Worm (Caenorhabditis elegans): Measurements from ENCODE around the gene mob-3.

Gene mob-3

ce11 chrIV:7404934-7405632 lies 16.3 kb upstream of the mob-3 start, which contains the start of the genes C48A7.16 and egl-19:
C48A7.16 (plus strand) TSS chrIV:7405477.
egl-19 (plus strand) TSS chrIV:7405582.
- TF ChIP-seq ceh-82 (tag; optimal IDR thresholded peaks at IDR 0.05), result no peak
- no peak for TF ChIP-seq nhr-237 (tag; optimal IDR thresholded peaks at IDR 0.05)
- TF ChIP-seq hlh-17 (GFP tag; optimal IDR thresholded peaks at IDR 0.05; ENCODE audit: borderline replicate concordance), result no peak
- no peak for TF ChIP-seq C16A3.4 (tag; optimal IDR thresholded peaks at IDR 0.05)
- TF ChIP-seq efl-1 (optimal IDR thresholded peaks at IDR 0.05), result no peak
- TF ChIP-seq efl-1 (GFP tag; optimal IDR thresholded peaks at IDR 0.05 in 1 of 2), result peak in 1 of 2 experiments; percentile 92
- TF ChIP-seq unc-30 (tag; optimal IDR thresholded peaks at IDR 0.05), result no peak
- no peak for TF ChIP-seq sup-37 (GFP tag; optimal IDR thresholded peaks at IDR 0.05)
- no peak for TF ChIP-seq pax-3 (tag; optimal IDR thresholded peaks at IDR 0.05)
- TF ChIP-seq fkh-10 (GFP tag; optimal IDR thresholded peaks at IDR 0.05), result peak; percentile 28
- peak; percentile 48 for TF ChIP-seq lin-14 (GFP tag; optimal IDR thresholded peaks at IDR 0.05)
- no peak for TF ChIP-seq snu-23 (GFP tag; optimal IDR thresholded peaks at IDR 0.05)
- TF ChIP-seq elt-3 (tag; optimal IDR thresholded peaks at IDR 0.05), result no peak
- TF ChIP-seq elt-2 (tag; optimal IDR thresholded peaks at IDR 0.05), result no peak
- TF ChIP-seq nhr-76 (tag; optimal IDR thresholded peaks at IDR 0.05), result no peak
- TF ChIP-seq lsy-2 (tag; optimal IDR thresholded peaks at IDR 0.05), result no peak
- TF ChIP-seq nhr-84 (tag; optimal IDR thresholded peaks at IDR 0.05), result no peak

- TF ChIP-seq lin-14 (GFP tag; optimal IDR thresholded peaks at IDR 0.05) (peak; percentile 14), grh-1 (GFP tag; IDR thresholded peaks at IDR 0.05) (no peak)
These were observed 14.7 kb upstream of the mob-3 start for ce11 chrIV:7403422-7403821.

DNA sequence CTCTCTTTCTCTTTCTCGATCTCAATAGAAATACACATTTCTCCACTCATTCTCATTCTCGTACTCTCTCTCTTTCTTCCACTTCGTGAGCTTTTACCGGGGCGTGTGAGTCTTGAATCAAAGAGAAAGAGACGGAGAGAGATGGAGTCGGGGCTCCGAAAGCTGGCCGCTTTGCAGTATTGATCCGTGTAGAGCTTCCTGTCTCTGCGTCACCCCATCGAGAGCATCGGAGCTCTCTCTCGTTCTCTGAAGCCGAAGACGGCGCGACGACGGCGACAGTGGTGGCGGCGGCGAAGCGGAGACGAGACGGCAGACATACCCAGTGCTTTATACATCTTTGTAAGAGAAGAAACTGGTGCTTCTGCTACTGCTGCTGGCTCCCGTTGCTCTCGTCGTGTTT lies 13.3 kb upstream of the mob-3 start:
- peak; percentile 70 for TF ChIP-seq fos-1 (tag; optimal IDR thresholded peaks at IDR 0.05)
- peak; percentile 69 for TF ChIP-seq isw-1 (GFP tag; IDR thresholded peaks at IDR 0.05)
- peak; percentile 96 for TF ChIP-seq lin-14 (GFP tag; optimal IDR thresholded peaks at IDR 0.05)
- no peak for TF ChIP-seq nhr-76 (tag; optimal IDR thresholded peaks at IDR 0.05)
- peak; percentile 49 for TF ChIP-seq skn-1 (tag; optimal IDR thresholded peaks at IDR 0.05)
- TF ChIP-seq ztf-4 (tag; optimal IDR thresholded peaks at IDR 0.05), result peak; percentile 40
- peak; percentile 43 to 82 for TF ChIP-seq lsy-2 (tag; optimal IDR thresholded peaks at IDR 0.05)
- no peak for TF ChIP-seq ceh-8 (GFP tag; optimal IDR thresholded peaks at IDR 0.05)
- peak; percentile 55 to 88 (median 69) for TF ChIP-seq ceh-82 (tag; optimal IDR thresholded peaks at IDR 0.05)
- TF ChIP-seq grh-1 (GFP tag; IDR thresholded peaks at IDR 0.05), result no peak
- peak; percentile 39 to 56 for TF ChIP-seq efl-1 (optimal IDR thresholded peaks at IDR 0.05)
- TF ChIP-seq efl-1 (GFP tag; optimal IDR thresholded peaks at IDR 0.05 in 1 of 2), result peak in 1 of 2 experiments; percentile 30
- TF ChIP-seq pax-3 (tag; optimal IDR thresholded peaks at IDR 0.05), result peak; percentile 32
- no peak for TF ChIP-seq blmp-1 (tag; optimal IDR thresholded peaks at IDR 0.05)
- no peak for TF ChIP-seq mdl-1 (tag; optimal IDR thresholded peaks at IDR 0.05)
- peak; percentile 82 for TF ChIP-seq swsn-7 (tag; optimal IDR thresholded peaks at IDR 0.05)
- peak; percentile 83 for TF ChIP-seq tbx-2 (tag; optimal IDR thresholded peaks at IDR 0.05)
- TF ChIP-seq lin-13 (GFP tag; optimal IDR thresholded peaks at IDR 0.05), result peak; percentile 6
- TF ChIP-seq elt-3 (tag; optimal IDR thresholded peaks at IDR 0.05), result no peak
- peak; percentile 4 for TF ChIP-seq snpc-4 (tag; optimal IDR thresholded peaks at IDR 0.05)
- TF ChIP-seq nhr-84 (tag; optimal IDR thresholded peaks at IDR 0.05), result no peak
- no peak for TF ChIP-seq tlp-1 (tag; optimal IDR thresholded peaks at IDR 0.05)
- peak; percentile 10 for TF ChIP-seq lir-3 (tag; optimal IDR thresholded peaks at IDR 0.05; ENCODE audit: poor library complexity)
- no peak for TF ChIP-seq vab-15 (tag; optimal IDR thresholded peaks at IDR 0.05)
- TF ChIP-seq alr-1 (tag; optimal IDR thresholded peaks at IDR 0.05; ENCODE audit: borderline replicate concordance), result no peak
- peak; percentile 88 for TF ChIP-seq unc-86 (tag; optimal IDR thresholded peaks at IDR 0.05)
- TF ChIP-seq nhr-77 (tag; optimal IDR thresholded peaks at IDR 0.05), result peak; percentile 34
- TF ChIP-seq egl-13 (tag; optimal IDR thresholded peaks at IDR 0.05), result peak; percentile 72
- TF ChIP-seq dsc-1 (tag; optimal IDR thresholded peaks at IDR 0.05), result peak; percentile 72
- TF ChIP-seq irx-1 (tag; optimal IDR thresholded peaks at IDR 0.05), result peak; percentile 37
- peak; percentile 75 for TF ChIP-seq mep-1 (tag; optimal IDR thresholded peaks at IDR 0.05)
- TF ChIP-seq hlh-17 (GFP tag; optimal IDR thresholded peaks at IDR 0.05; ENCODE audit: borderline replicate concordance), result no peak
- no peak for TF ChIP-seq ama-1 (optimal IDR thresholded peaks at IDR 0.05)
- TF ChIP-seq jun-1 (tag; optimal IDR thresholded peaks at IDR 0.05), result peak; percentile 60
- no peak for TF ChIP-seq nhr-90 (tag; optimal IDR thresholded peaks at IDR 0.05; ENCODE audit: poor library complexity)
- peak; percentile 2 for TF ChIP-seq zip-4 (GFP tag; optimal IDR thresholded peaks at IDR 0.05)
- peak; percentile 64 for TF ChIP-seq nhr-19 (GFP tag; conservative IDR thresholded peaks at IDR 0.05)
- TF ChIP-seq xbp-1 (tag; optimal IDR thresholded peaks at IDR 0.05), result peak; percentile 62
- TF ChIP-seq fkh-8 (tag; optimal IDR thresholded peaks at IDR 0.05), result peak; percentile 86
